Worm (Caenorhabditis elegans) whole organism, L3 larva: ENCODE data around the gene C25G4.17.

Experiments used
- aly-2 ChIP-seq: fragments of 150-350 bp; optimal IDR thresholded peaks from 2 replicates; lab custom pipeline; 2014; ENCODE audit warnings: missing biosample characterization, missing genetic modification characterization
- ama-1 ChIP-seq: fragments of 150-350 bp; optimal IDR thresholded peaks from 2 replicates; lab custom pipeline; 2018
- ceh-28 ChIP-seq: fragments of 150-350 bp; optimal IDR thresholded peaks from 2 replicates; lab custom pipeline; 2014; ENCODE audit warnings: missing biosample characterization, missing genetic modification reagents, missing genetic modification characterization
- egl-27 ChIP-seq: sonication (generic microtip); optimal IDR thresholded peaks from 4 replicates; lab custom pipeline; 2017; ENCODE audit warnings: missing biosample characterization, missing genetic modification reagents, missing genetic modification characterization
- fkh-2 ChIP-seq: fragments of 150-350 bp; optimal IDR thresholded peaks from 2 replicates; lab custom pipeline; 2014; ENCODE audit warnings: missing biosample characterization, missing genetic modification reagents, missing genetic modification characterization
- mdl-1 ChIP-seq: fragments of 150-350 bp; optimal IDR thresholded peaks from 2 replicates; lab custom pipeline; 2014; ENCODE audit warnings: missing biosample characterization, missing genetic modification characterization
- nhr-12 ChIP-seq: fragments of 150-350 bp; optimal IDR thresholded peaks from 2 replicates; lab custom pipeline; 2014; ENCODE audit warnings: missing biosample characterization, missing genetic modification characterization
- nhr-237 ChIP-seq: fragments of 150-350 bp; optimal IDR thresholded peaks from 2 replicates; lab custom pipeline; 2014; ENCODE audit warnings: missing biosample characterization, missing genetic modification characterization
- nhr-25 ChIP-seq: sonication (generic microtip); optimal IDR thresholded peaks from 2 replicates; lab custom pipeline; 2017; ENCODE audit warnings: missing biosample characterization, missing genetic modification characterization
- pqm-1 ChIP-seq: fragments of 150-350 bp; optimal IDR thresholded peaks from 2 replicates; lab custom pipeline; 2017; ENCODE audit warnings: missing biosample characterization, missing genetic modification characterization, inconsistent platforms
- sea-2 ChIP-seq: fragments of 150-350 bp; sonication (generic microtip); optimal IDR thresholded peaks from 4 replicates; lab custom pipeline; 2014; ENCODE audit warnings: missing biosample characterization, missing genetic modification reagents, missing genetic modification characterization
- snpc-4 ChIP-seq: fragments of 150-350 bp; optimal IDR thresholded peaks from 2 replicates; lab custom pipeline; 2014; ENCODE audit warnings: missing biosample characterization, missing genetic modification characterization
- ztf-11 ChIP-seq: fragments of 150-350 bp; optimal IDR thresholded peaks from 2 replicates; lab custom pipeline; 2014; ENCODE audit warnings: missing biosample characterization, missing genetic modification characterization

DNA sequence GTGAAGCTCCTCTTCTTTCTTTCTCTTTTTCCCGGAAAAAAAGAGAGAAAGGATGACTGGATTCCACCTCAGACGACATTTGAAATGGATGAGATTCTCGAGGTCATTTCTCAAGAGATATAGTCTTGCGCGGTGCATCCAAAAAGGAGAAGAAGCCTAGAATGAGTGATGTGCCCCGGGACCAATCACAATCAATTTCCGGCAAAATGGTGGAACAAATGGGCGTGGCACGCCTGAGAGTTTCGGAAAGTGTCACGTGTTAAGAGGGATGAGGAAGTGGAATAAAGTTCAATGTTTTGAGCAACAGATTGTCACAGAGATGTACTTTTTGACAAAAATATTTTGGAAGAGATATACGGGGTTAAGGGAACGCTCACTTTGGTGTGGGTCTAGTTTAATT is 16.2 kb upstream of the C25G4.17 start:
- no peak for TF ChIP-seq sea-2 (GFP tag; lab: Kevin White, UChicago)
- TF ChIP-seq nhr-12 (tag; lab: Kevin White, UChicago): no peak
- no peak for TF ChIP-seq ztf-11
- TF ChIP-seq ceh-28 (tag; lab: Kevin White, UChicago): no peak
- TF ChIP-seq nhr-25 (tag; lab: Kevin White, UChicago): no peak
- no peak for TF ChIP-seq egl-27 (tag; lab: Kevin White, UChicago)
- TF ChIP-seq fkh-2 (tag; lab: Kevin White, UChicago): no peak
- no peak for TF ChIP-seq mdl-1 (tag; lab: Kevin White, UChicago)
- no peak for TF ChIP-seq aly-2 (tag; lab: Kevin White, UChicago)
- no peak for TF ChIP-seq pqm-1 (tag; lab: Kevin White, UChicago)
- TF ChIP-seq nhr-237 (tag; lab: Kevin White, UChicago): no peak
- no peak for TF ChIP-seq snpc-4 (tag; lab: Kevin White, UChicago)
- TF ChIP-seq ama-1: no peak
